Worm (Caenorhabditis elegans) whole organism, midembryonic: Measurements from ENCODE around the gene sdz-8.

Experiments used
- T22C8.4 ChIP-seq: fragments of 200-800 bp; sonication (Bioruptor generic); IDR thresholded peaks from 2 replicates; pipeline ENCODE4 v1.3.6; 2022; ENCODE audit warnings: missing genetic modification characterization, missing compliant biosample characterization
- flt-1 ChIP-seq: fragments of 200-800 bp; sonication (Bioruptor generic); IDR thresholded peaks from 2 replicates; pipeline ENCODE4 v1.3.6; 2022; ENCODE audit warnings: missing genetic modification characterization, missing compliant biosample characterization
- klf-2 ChIP-seq: fragments of 200-800 bp; sonication (Bioruptor generic); conservative IDR thresholded peaks from 2 replicates; pipeline ENCODE4 v1.3.6; 2022; ENCODE audit warnings: missing genetic modification reagents, missing genetic modification characterization, missing compliant biosample characterization
- med-1 ChIP-seq: sonication (generic microtip); optimal IDR thresholded peaks from 2 replicates; lab custom pipeline; 2017; ENCODE audit warnings: missing genetic modification characterization, mild to moderate bottlenecking, missing compliant biosample characterization, antibody characterized with exemption, missing genetic modification reagents; ENCODE audit not compliant: insufficient read depth
- ref-1 ChIP-seq: fragments of 200-800 bp; sonication (Bioruptor generic); conservative IDR thresholded peaks from 2 replicates; pipeline ENCODE4 v1.3.6; 2022; ENCODE audit warnings: missing genetic modification reagents, missing genetic modification characterization, missing compliant biosample characterization
- tab-1 ChIP-seq: fragments of 200-800 bp; sonication (Bioruptor generic); IDR thresholded peaks from 2 replicates; pipeline ENCODE4 v1.3.6; 2022; ENCODE audit warnings: missing genetic modification characterization, missing compliant biosample characterization
- ztf-23 ChIP-seq: fragments of 200-800 bp; sonication (Bioruptor generic); IDR thresholded peaks from 2 replicates; pipeline ENCODE4 v1.3.6; 2022; ENCODE audit warnings: missing genetic modification reagents, missing genetic modification characterization, missing compliant biosample characterization

ce11 chrV:11485558-11485957 is 30.4 kb downstream of the sdz-8 start, which contains the start of gene srh-1:
- TF ChIP-seq ztf-23 (GFP tag; lab: Robert Waterston, UW) = no peak
- TF ChIP-seq med-1 (GFP tag; lab: Kevin White, UChicago) = no peak
- TF ChIP-seq ref-1 (GFP tag; lab: Robert Waterston, UW) = no peak
- no peak for TF ChIP-seq tab-1 (GFP tag; lab: Robert Waterston, UW)
- no peak for TF ChIP-seq klf-2 (GFP tag; lab: Robert Waterston, UW)
- no peak for TF ChIP-seq flt-1 (GFP tag; lab: Robert Waterston, UW)
- no peak for TF ChIP-seq T22C8.4 (GFP tag; lab: Robert Waterston, UW)
